Worm (Caenorhabditis elegans): Measurements from ENCODE around the gene F15H10.8.

DNA sequence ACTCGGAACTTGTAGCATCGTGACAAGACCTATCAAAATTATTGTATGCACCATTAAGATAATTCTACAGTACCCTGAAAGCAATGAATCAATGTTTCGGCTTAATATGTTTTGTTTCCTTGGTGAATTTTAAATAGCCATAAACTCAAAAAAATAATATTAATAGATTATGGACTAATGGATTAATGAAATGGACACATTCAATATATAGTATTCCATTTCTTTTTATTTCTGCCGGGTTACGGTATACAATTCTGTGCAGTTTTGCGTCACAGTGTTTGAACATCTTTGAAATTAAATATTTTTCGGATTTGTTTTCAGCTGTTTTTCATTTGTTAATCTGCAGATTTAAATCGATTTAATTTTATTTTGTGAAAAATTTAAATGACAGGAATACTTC lies 33.9 kb upstream of the F15H10.8 start, which contains the start of gene set-22:
- TF ChIP-seq fos-1 (tag; optimal IDR thresholded peaks at IDR 0.05) (no peak), sup-37 (GFP tag; optimal IDR thresholded peaks at IDR 0.05) (no peak), mdl-1 (tag; optimal IDR thresholded peaks at IDR 0.05) (no peak), unc-98 (GFP tag; IDR thresholded peaks at IDR 0.05) (no peak), ceh-82 (tag; optimal IDR thresholded peaks at IDR 0.05) (no peak), nhr-71 (tag; optimal IDR thresholded peaks at IDR 0.05) (no peak), nhr-12 (tag; optimal IDR thresholded peaks at IDR 0.05) (no peak), lin-13 (GFP tag; optimal IDR thresholded peaks at IDR 0.05) (no peak), zag-1 (tag; optimal IDR thresholded peaks at IDR 0.05) (no peak), unc-62 (GFP tag; optimal IDR thresholded peaks at IDR 0.05) (no peak)

Data from whole organism, L1 larva.